Fruit fly (Drosophila melanogaster) whole organism, embryonic: Measurements from ENCODE around the gene CG3544.

Source experiments
- Bdp1 ChIP-seq: fragments of 200-800 bp; sonication (Bioruptor generic); optimal IDR thresholded peaks from 3 replicates; lab custom pipeline; 2016; ENCODE audit warnings: missing biosample characterization, missing genetic modification characterization
- CG11456 ChIP-seq: fragments of 200-800 bp; sonication (Bioruptor generic); IDR thresholded peaks from 3 replicates; pipeline ENCODE4 v1.3.6; 2022; ENCODE audit warnings: missing biosample characterization, missing genetic modification characterization
- CG12942 ChIP-seq: fragments of 200-800 bp; sonication (Bioruptor generic); optimal IDR thresholded peaks from 3 replicates; lab custom pipeline; 2016; ENCODE audit warnings: missing biosample characterization, missing genetic modification characterization
- CG13624 ChIP-seq: fragments of 200-800 bp; sonication (Bioruptor generic); optimal IDR thresholded peaks from 2 replicates; lab custom pipeline; 2016; ENCODE audit warnings: missing biosample characterization, missing genetic modification characterization
- CG13894 ChIP-seq: fragments of 200-800 bp; sonication (Bioruptor generic); optimal IDR thresholded peaks from 3 replicates; lab custom pipeline; 2018; ENCODE audit warnings: missing biosample characterization, mild to moderate bottlenecking, missing genetic modification characterization, moderate library complexity
- CG14050 ChIP-seq: fragments of 200-800 bp; sonication (Bioruptor generic); IDR thresholded peaks from 3 replicates; pipeline ENCODE4 v1.3.6; 2022; ENCODE audit warnings: missing biosample characterization, missing genetic modification characterization
- CG15601 ChIP-seq: fragments of 200-800 bp; sonication (Bioruptor generic); optimal IDR thresholded peaks from 3 replicates; lab custom pipeline; 2019; ENCODE audit warnings: missing biosample characterization, mild to moderate bottlenecking, missing genetic modification characterization, moderate library complexity
- CG16813 ChIP-seq: fragments of 200-800 bp; sonication (Bioruptor generic); IDR thresholded peaks from 3 replicates; pipeline ENCODE4 v1.3.6; 2022; ENCODE audit warnings: missing biosample characterization, missing genetic modification characterization; ENCODE audit not compliant: partially characterized antibody
- CG17186 ChIP-seq: fragments of 200-800 bp; sonication (Bioruptor generic); optimal IDR thresholded peaks from 3 replicates; lab custom pipeline; 2017; ENCODE audit warnings: missing biosample characterization, missing genetic modification reagents, missing genetic modification characterization
- CG17385 ChIP-seq: fragments of 200-800 bp; sonication (Bioruptor generic); optimal IDR thresholded peaks from 3 replicates; lab custom pipeline; 2018; ENCODE audit warnings: missing biosample characterization, mild to moderate bottlenecking, missing genetic modification characterization
- CG18619 ChIP-seq: fragments of 200-800 bp; sonication (Bioruptor generic); optimal IDR thresholded peaks from 3 replicates; lab custom pipeline; 2017; ENCODE audit warnings: missing biosample characterization, mild to moderate bottlenecking, missing genetic modification characterization
- CG2129 ChIP-seq: fragments of 200-800 bp; sonication (Bioruptor generic); IDR thresholded peaks from 2 replicates; pipeline ENCODE4 v1.3.6; 2022; ENCODE audit warnings: missing biosample characterization, missing genetic modification characterization; ENCODE audit not compliant: partially characterized antibody
- CG31441 ChIP-seq: fragments of 200-800 bp; sonication (Bioruptor generic); IDR thresholded peaks from 2 replicates; pipeline ENCODE4 v1.3.6; 2022; ENCODE audit warnings: missing biosample characterization, missing genetic modification characterization
- CG33557 ChIP-seq: fragments of 200-800 bp; sonication (Bioruptor generic); optimal IDR thresholded peaks from 2 replicates; lab custom pipeline; 2019; ENCODE audit warnings: missing biosample characterization, mild to moderate bottlenecking, missing genetic modification characterization, moderate library complexity
- CG34224 ChIP-seq: fragments of 200-800 bp; sonication (Bioruptor generic); IDR thresholded peaks from 3 replicates; pipeline ENCODE4 v1.3.6; 2022; ENCODE audit warnings: missing biosample characterization, missing genetic modification characterization; ENCODE audit not compliant: partially characterized antibody
- CG7786 ChIP-seq: fragments of 200-800 bp; sonication (Bioruptor generic); optimal IDR thresholded peaks from 2 replicates; lab custom pipeline; 2016; ENCODE audit warnings: missing biosample characterization, missing genetic modification characterization
- CG7928 ChIP-seq: fragments of 200-800 bp; sonication (Bioruptor generic); optimal IDR thresholded peaks from 2 replicates; lab custom pipeline; 2017; ENCODE audit warnings: missing biosample characterization, mild to moderate bottlenecking, missing genetic modification characterization
- CG8765 ChIP-seq: fragments of 200-800 bp; sonication (Bioruptor generic); IDR thresholded peaks from 2 replicates; pipeline ENCODE4 v1.3.6; 2022; ENCODE audit warnings: missing biosample characterization, missing genetic modification characterization
- CTCF ChIP-seq: fragments of 200-800 bp; sonication (Bioruptor generic); optimal IDR thresholded peaks from 2 replicates; lab custom pipeline; 2017; ENCODE audit warnings: missing biosample characterization, mild to moderate bottlenecking, missing genetic modification characterization, moderate library complexity
- CoRest ChIP-seq: fragments of 200-800 bp; sonication (Bioruptor generic); optimal IDR thresholded peaks from 3 replicates; lab custom pipeline; 2018; ENCODE audit warnings: missing biosample characterization, mild to moderate bottlenecking, missing genetic modification characterization, moderate library complexity
- D19B ChIP-seq: fragments of 200-800 bp; sonication (Bioruptor generic); optimal IDR thresholded peaks from 2 replicates; lab custom pipeline; 2017; ENCODE audit warnings: missing biosample characterization, mild to moderate bottlenecking, missing genetic modification characterization
- Gsc ChIP-seq: fragments of 200-800 bp; sonication (Bioruptor generic); IDR thresholded peaks from 2 replicates; pipeline ENCODE4 v1.3.6; 2022; ENCODE audit warnings: missing biosample characterization, missing genetic modification characterization
- Gug ChIP-seq: fragments of 200-800 bp; sonication (Bioruptor generic); IDR thresholded peaks from 4 replicates; pipeline ENCODE4 v1.3.6; 2022; ENCODE audit warnings: missing biosample characterization, missing genetic modification characterization
- HLH4C ChIP-seq: fragments of 200-800 bp; sonication (Bioruptor generic); IDR thresholded peaks from 3 replicates; pipeline ENCODE4 v1.3.6; 2022; ENCODE audit warnings: missing biosample characterization, missing genetic modification characterization; ENCODE audit not compliant: partially characterized antibody
- Hmr ChIP-seq: fragments of 200-800 bp; sonication (Bioruptor generic); optimal IDR thresholded peaks from 3 replicates; lab custom pipeline; 2017; ENCODE audit warnings: mild to moderate bottlenecking, missing biosample characterization, missing genetic modification reagents, missing genetic modification characterization
- Hr39 ChIP-seq: fragments of >200 bp; optimal IDR thresholded peaks from 2 replicates; lab custom pipeline; 2017
- Lhr ChIP-seq: fragments of 200-800 bp; sonication (Bioruptor generic); optimal IDR thresholded peaks from 3 replicates; lab custom pipeline; 2017; ENCODE audit warnings: mild to moderate bottlenecking, missing biosample characterization, missing genetic modification reagents, missing genetic modification characterization
- Max ChIP-seq: fragments of 200-800 bp; sonication (Bioruptor generic); optimal IDR thresholded peaks from 2 replicates; lab custom pipeline; 2016; ENCODE audit warnings: missing biosample characterization, mild to moderate bottlenecking, missing genetic modification characterization
- Mes4 ChIP-seq: fragments of 200-800 bp; sonication (Bioruptor generic); optimal IDR thresholded peaks from 2 replicates; lab custom pipeline; 2016; ENCODE audit warnings: missing biosample characterization, missing genetic modification characterization
- Rfx ChIP-seq: fragments of 200-800 bp; sonication (Bioruptor generic); IDR thresholded peaks from 2 replicates; pipeline ENCODE4 v1.3.6; 2022; ENCODE audit warnings: missing biosample characterization, missing genetic modification characterization
- Rx ChIP-seq: fragments of 200-800 bp; sonication (Bioruptor generic); IDR thresholded peaks from 2 replicates; pipeline ENCODE4 v1.3.6; 2022; ENCODE audit warnings: missing biosample characterization, missing genetic modification characterization
- Ssrp ChIP-seq: fragments of 200-800 bp; sonication (Bioruptor generic); optimal IDR thresholded peaks from 2 replicates; lab custom pipeline; 2018; ENCODE audit warnings: missing biosample characterization, mild to moderate bottlenecking, missing genetic modification characterization, moderate library complexity
- Vsx1 ChIP-seq: fragments of 200-800 bp; sonication (Bioruptor generic); optimal IDR thresholded peaks from 2 replicates; lab custom pipeline; 2017; ENCODE audit warnings: missing biosample characterization, mild to moderate bottlenecking, missing genetic modification characterization, missing genetic modification reagents
- Xrp1 ChIP-seq: fragments of 200-800 bp; sonication (Bioruptor generic); IDR thresholded peaks from 2 replicates; pipeline ENCODE4 v1.3.6; 2022; ENCODE audit warnings: missing biosample characterization, missing genetic modification characterization
- YL-1 ChIP-seq: fragments of 200-800 bp; sonication (Bioruptor generic); optimal IDR thresholded peaks from 3 replicates; lab custom pipeline; 2017; ENCODE audit warnings: missing biosample characterization, mild to moderate bottlenecking, missing genetic modification characterization
- crp ChIP-seq, 2 experiments: fragments of 200-800 bp; sonication (Bioruptor generic); optimal IDR thresholded peaks; 2 replicates in 1 of 2; 3 replicates in 1 of 2; lab custom pipeline; 2017; ENCODE audit warnings: missing biosample characterization in 2 of 2, missing genetic modification characterization in 2 of 2, mild to moderate bottlenecking in 1 of 2, moderate library complexity in 1 of 2
- cwo ChIP-seq: fragments of 200-800 bp; sonication (Bioruptor generic); optimal IDR thresholded peaks from 3 replicates; lab custom pipeline; 2017; ENCODE audit warnings: missing biosample characterization, missing genetic modification characterization, mild to moderate bottlenecking, moderate library complexity, missing genetic modification reagents
- odd ChIP-seq: fragments of 200-800 bp; sonication (Bioruptor generic); optimal IDR thresholded peaks from 2 replicates; lab custom pipeline; 2017; ENCODE audit warnings: missing biosample characterization, mild to moderate bottlenecking, missing genetic modification characterization
- onecut ChIP-seq: fragments of 200-800 bp; sonication (Bioruptor generic); IDR thresholded peaks from 2 replicates; pipeline ENCODE4 v1.3.6; 2022; ENCODE audit warnings: missing biosample characterization, missing genetic modification characterization
- org-1 ChIP-seq: fragments of 200-800 bp; sonication (Bioruptor generic); optimal IDR thresholded peaks from 2 replicates; lab custom pipeline; 2017; ENCODE audit warnings: missing biosample characterization, missing genetic modification characterization
- otp ChIP-seq: fragments of 200-800 bp; sonication (Bioruptor generic); IDR thresholded peaks from 3 replicates; pipeline ENCODE4, ENCODE4 v1.3.6; 2022; ENCODE audit warnings: missing biosample characterization, missing genetic modification characterization
- phol ChIP-seq: fragments of 200-800 bp; sonication (Bioruptor generic); optimal IDR thresholded peaks from 3 replicates; lab custom pipeline; 2018; ENCODE audit warnings: missing biosample characterization, mild to moderate bottlenecking, missing genetic modification characterization, moderate library complexity
- repo ChIP-seq: fragments of 200-800 bp; sonication (Bioruptor generic); optimal IDR thresholded peaks from 2 replicates; lab custom pipeline; 2016; ENCODE audit warnings: missing biosample characterization, missing genetic modification characterization
- salm ChIP-seq: fragments of 200-800 bp; sonication (Bioruptor generic); optimal IDR thresholded peaks from 2 replicates; lab custom pipeline; 2018; ENCODE audit warnings: missing biosample characterization, mild to moderate bottlenecking, missing genetic modification characterization
- sim ChIP-seq: fragments of 200-800 bp; sonication (Bioruptor generic); IDR thresholded peaks from 2 replicates; pipeline ENCODE4 v1.3.6; 2022; ENCODE audit warnings: missing biosample characterization, missing genetic modification characterization
- ssp ChIP-seq: fragments of 200-800 bp; sonication (Bioruptor generic); IDR thresholded peaks from 2 replicates; pipeline ENCODE4 v1.3.6; 2022; ENCODE audit warnings: missing biosample characterization, missing genetic modification characterization
- tin ChIP-seq: fragments of 200-800 bp; sonication (Bioruptor generic); optimal IDR thresholded peaks from 3 replicates; lab custom pipeline; 2016; ENCODE audit warnings: missing biosample characterization, missing genetic modification characterization
- tna ChIP-seq: fragments of 200-800 bp; sonication (Bioruptor generic); IDR thresholded peaks from 2 replicates; pipeline ENCODE4 v1.3.6; 2022; ENCODE audit warnings: missing biosample characterization, missing genetic modification characterization; ENCODE audit not compliant: partially characterized antibody
- trem ChIP-seq: fragments of 200-800 bp; optimal IDR thresholded peaks from 3 replicates; lab custom pipeline; 2019; ENCODE audit warnings: missing biosample characterization, mild to moderate bottlenecking, missing genetic modification characterization, moderate library complexity
- twi ChIP-seq: fragments of 200-800 bp; optimal IDR thresholded peaks from 2 replicates; lab custom pipeline; 2019; ENCODE audit warnings: missing biosample characterization, mild to moderate bottlenecking, missing genetic modification characterization, moderate library complexity

The CG3544 gene

DNA sequence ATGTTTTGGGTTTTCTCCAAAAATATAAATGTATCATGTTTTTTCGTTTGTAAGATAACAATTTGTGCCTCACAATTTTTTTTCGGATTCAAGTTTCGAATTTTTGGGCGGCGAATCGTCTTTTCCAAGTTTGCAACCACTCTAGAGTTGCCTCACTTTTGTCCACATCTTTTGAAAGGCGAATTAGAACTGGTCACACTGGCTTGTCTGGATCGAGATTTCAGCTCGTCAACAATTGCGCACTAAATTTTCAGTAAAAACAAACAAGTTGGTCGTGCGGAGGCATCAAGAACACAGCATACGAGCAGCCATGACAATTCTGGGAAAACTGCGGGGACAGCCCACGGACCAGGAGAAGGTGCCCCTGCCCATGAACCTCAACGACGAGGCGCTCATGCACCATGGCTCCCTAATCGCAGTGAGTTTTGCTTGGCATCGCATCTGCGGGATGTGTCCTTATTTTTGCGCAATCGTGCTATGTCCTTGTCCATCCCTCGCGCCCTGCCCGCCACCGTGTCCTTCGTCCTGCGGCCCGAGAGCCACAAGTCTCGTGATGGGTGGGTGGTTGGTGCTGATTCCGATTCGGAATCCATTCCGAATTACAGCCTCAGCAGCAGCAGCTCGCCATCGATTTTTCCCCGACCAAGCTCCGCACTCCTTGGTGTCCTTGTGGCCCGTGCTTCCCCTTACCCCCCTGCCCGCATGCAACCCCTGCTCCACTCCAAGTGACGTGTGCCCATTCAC, 37.3 kb downstream of the CG3544 start, which contains the start of gene CG3662 (continued):
- TF ChIP-seq CG31441 = no peak
- peak; percentile 47 for TF ChIP-seq Hmr
- TF ChIP-seq CG34224 (GFP tag; lab: Robert Waterston, UW) = no peak
- no peak for TF ChIP-seq CG11456 (GFP tag; lab: Robert Waterston, UW)
- peak; percentile 67 for TF ChIP-seq cwo (GFP tag; lab: Kevin White, UChicago)
- no peak for TF ChIP-seq Xrp1 (GFP tag; lab: Robert Waterston, UW)
- TF ChIP-seq CG7786 (GFP tag; lab: Kevin White, UChicago) = no peak
- TF ChIP-seq CG17385 = no peak
- no peak for TF ChIP-seq Gsc
- no peak for TF ChIP-seq crp (GFP tag; optimal IDR thresholded peaks at IDR 0.05; lab: Kevin White, UChicago)
- no peak for TF ChIP-seq CG14050 (GFP tag; lab: Robert Waterston, UW)
- no peak for TF ChIP-seq tin
- no peak for TF ChIP-seq Hr39
- TF ChIP-seq CG15601 (tag; lab: Kevin White, UChicago) = peak; percentile 47
- no peak for TF ChIP-seq Rfx (GFP tag; lab: Robert Waterston, UW)
- peak; percentile 10; the same call in 1 of the 2 replicates for TF ChIP-seq tna (GFP tag; lab: Robert Waterston, UW)
- TF ChIP-seq repo (GFP tag; lab: Kevin White, UChicago) = no peak
- TF ChIP-seq CG2129 (GFP tag; lab: Robert Waterston, UW) = no peak
- TF ChIP-seq Max (GFP tag; lab: Kevin White, UChicago) = no peak
- no peak for TF ChIP-seq Bdp1 (GFP tag; lab: Kevin White, UChicago)
- TF ChIP-seq HLH4C (GFP tag; lab: Robert Waterston, UW) = 0 out of 3 replicates have a peak, but pooled peaks have one; percentile 20
- TF ChIP-seq YL-1 (GFP tag; lab: Kevin White, UChicago) = peak; percentile 77
- TF ChIP-seq CG13894 (tag; lab: Kevin White, UChicago) = peak; percentile 40
- TF ChIP-seq twi = peak; percentile 5
- TF ChIP-seq CG16813 (GFP tag; lab: Robert Waterston, UW) = no peak
- no peak for TF ChIP-seq org-1 (GFP tag; lab: Kevin White, UChicago)
- peak; percentile 97 for TF ChIP-seq CG13624 (GFP tag; lab: Kevin White, UChicago)
- no peak for TF ChIP-seq otp (GFP tag; lab: Robert Waterston, UW)
- TF ChIP-seq CoRest = peak; percentile 39
- no peak for TF ChIP-seq sim (GFP tag; lab: Robert Waterston, UW)
- TF ChIP-seq onecut (GFP tag; lab: Robert Waterston, UW) = peak; percentile 99
- peak; percentile 40 for TF ChIP-seq CTCF
- no peak for TF ChIP-seq CG33557 (GFP tag; lab: Kevin White, UChicago)
- peak; percentile 83 for TF ChIP-seq CG17186 (GFP tag; lab: Kevin White, UChicago)
- TF ChIP-seq CG18619 = no peak
- no peak for TF ChIP-seq Rx (GFP tag; lab: Robert Waterston, UW)
- TF ChIP-seq Lhr (GFP tag; lab: Kevin White, UChicago) = peak; percentile 69
- TF ChIP-seq Mes4 (GFP tag; lab: Kevin White, UChicago) = no peak
- TF ChIP-seq odd (GFP tag; lab: Kevin White, UChicago) = no peak
- TF ChIP-seq CG7928 = no peak
- TF ChIP-seq phol = peak; percentile 60
- TF ChIP-seq ssp (GFP tag; lab: Robert Waterston, UW) = 0 out of 2 replicates have a peak, but pooled peaks have one; percentile 9
- no peak for TF ChIP-seq CG8765 (GFP tag; lab: Robert Waterston, UW)
- no peak for TF ChIP-seq Ssrp (tag; lab: Kevin White, UChicago)
- no peak for TF ChIP-seq D19B (GFP tag; lab: Kevin White, UChicago)
- no peak for TF ChIP-seq CG12942 (GFP tag; lab: Kevin White, UChicago)
- no peak for TF ChIP-seq Vsx1
- no peak for TF ChIP-seq salm (tag; lab: Kevin White, UChicago)
- TF ChIP-seq trem (tag; lab: Kevin White, UChicago) = peak; percentile 76
- TF ChIP-seq Gug (GFP tag; lab: Robert Waterston, UW) = no peak
